Worm (Caenorhabditis elegans) whole organism, young adult: ENCODE data around the gene agmo-1.

Experiments
- ama-1 ChIP-seq, 3 experiments: fragments of 150-350 bp in 1 of 3; sonication (generic microtip) in 2 of 3; optimal IDR thresholded peaks; 2 replicates each; lab custom pipeline; 2014 to 2018; ENCODE audit warnings: missing biosample characterization in 2 of 3, missing genetic modification characterization in 2 of 3, missing genetic modification reagents in 2 of 3
- bed-1 ChIP-seq: fragments of 200-800 bp; sonication (Bioruptor generic); IDR thresholded peaks from 2 replicates; pipeline ENCODE4 v1.3.6; 2022; ENCODE audit warnings: missing genetic modification reagents, missing genetic modification characterization, missing compliant biosample characterization
- lin-40 ChIP-seq: sonication (generic microtip); optimal IDR thresholded peaks from 2 replicates; lab custom pipeline; 2016; ENCODE audit warnings: missing genetic modification characterization, mild to moderate bottlenecking, missing compliant biosample characterization, missing genotype, missing genetic modification reagents
- madf-8 ChIP-seq: fragments of 200-800 bp; sonication (Bioruptor generic); conservative IDR thresholded peaks from 2 replicates; pipeline ENCODE4 v1.3.6; 2022; ENCODE audit warnings: missing genetic modification reagents, missing genetic modification characterization, missing compliant biosample characterization
- repo-1 ChIP-seq: sonication (generic microtip); optimal IDR thresholded peaks from 2 replicates; lab custom pipeline; 2017; ENCODE audit warnings: mild to moderate bottlenecking, missing genetic modification characterization, missing compliant biosample characterization
- zim-3 ChIP-seq: sonication (generic microtip); optimal IDR thresholded peaks from 2 replicates; lab custom pipeline; 2017; ENCODE audit warnings: mild to moderate bottlenecking, missing genetic modification characterization, moderate library complexity, missing compliant biosample characterization
- ztf-18 ChIP-seq: sonication (generic microtip); optimal IDR thresholded peaks from 2 replicates; lab custom pipeline; 2016; ENCODE audit warnings: missing genotype, mild to moderate bottlenecking, missing genetic modification characterization, missing compliant biosample characterization
- ztf-3 ChIP-seq: fragments of 200-800 bp; sonication (Bioruptor generic); optimal IDR thresholded peaks from 2 replicates; lab custom pipeline; 2018; ENCODE audit warnings: mild to moderate bottlenecking, missing genetic modification characterization, missing compliant biosample characterization

DNA sequence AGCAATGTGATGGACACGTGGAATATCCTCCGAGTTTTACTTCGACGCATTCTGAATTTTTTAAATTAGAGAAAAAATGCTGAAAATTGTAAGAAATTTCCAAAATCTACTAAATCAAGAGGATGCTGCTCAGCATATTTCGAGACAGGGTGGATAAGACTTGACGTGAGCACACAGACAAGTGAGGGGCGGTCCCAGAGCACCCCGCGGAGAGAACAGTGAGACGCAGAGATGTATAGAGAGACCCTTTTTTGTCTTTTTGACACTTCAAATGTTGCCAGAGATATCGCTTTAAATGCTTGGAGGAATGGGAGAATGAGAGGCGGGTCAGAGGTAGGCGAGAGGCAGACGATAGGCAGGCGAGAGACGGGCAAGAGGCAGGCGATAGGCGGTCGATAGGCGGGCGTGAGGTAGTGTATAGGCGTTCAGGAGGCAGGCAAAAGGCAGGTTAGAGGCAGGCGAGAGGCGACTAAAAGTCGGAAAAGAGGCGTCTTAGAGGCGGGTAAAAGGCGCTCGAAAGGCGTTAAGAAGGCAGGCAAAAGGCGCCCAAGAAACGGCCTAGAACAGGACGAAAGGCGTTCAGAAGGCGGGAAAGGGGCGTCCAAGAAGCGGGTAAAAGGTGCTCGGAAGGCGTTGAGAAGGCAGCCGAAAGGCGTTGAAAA is 18.6 kb downstream of the agmo-1 start, which contains the start of gene gab-1:
- TF ChIP-seq ztf-18 (tag; lab: Kevin White, UChicago) (no peak), zim-3 (tag; lab: Kevin White, UChicago) (no peak), repo-1 (tag; lab: Kevin White, UChicago) (no peak), lin-40 (no peak), bed-1 (GFP tag; lab: Robert Waterston, UW) (no peak), ztf-3 (GFP tag; lab: Kevin White, UChicago) (no peak), ama-1 (optimal IDR thresholded peaks at IDR 0.05; lab: Kevin White, UChicago) (no peak), ama-1 (GFP tag; optimal IDR thresholded peaks at IDR 0.05; lab: Kevin White, UChicago) (no peak), madf-8 (no peak)
